Worm (Caenorhabditis elegans): ENCODE data around the gene F47B8.1.

DNA sequence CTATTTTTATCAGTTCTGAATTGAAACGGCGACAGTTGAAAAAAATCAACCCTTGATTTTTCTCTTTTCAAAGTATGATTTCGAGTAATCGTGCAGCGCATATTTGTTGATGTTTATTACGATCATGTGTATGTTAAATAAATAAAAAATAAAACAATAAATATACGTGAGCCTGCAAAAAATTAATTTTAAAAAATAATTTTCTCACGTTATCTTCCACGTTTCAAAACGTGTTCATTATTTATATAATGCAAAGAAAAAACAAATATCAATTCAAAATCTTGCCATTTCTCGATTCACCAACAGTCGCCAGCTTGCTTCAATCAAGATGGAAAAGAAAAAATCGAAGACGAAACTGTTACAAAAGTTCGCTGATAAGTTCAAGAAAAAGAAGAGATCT lies 30.9 kb downstream of the F47B8.1 start, which contains the start of gene F40G12.10:
- TF ChIP-seq dox-1 (GFP tag; IDR thresholded peaks at IDR 0.05), result no peak
- no peak for TF ChIP-seq zim-3 (tag; optimal IDR thresholded peaks at IDR 0.05)

Measured in whole organism, young adult.